Worm (Caenorhabditis elegans): ENCODE measurements around the gene C56G2.15.

- TF ChIP-seq mep-1 (tag; optimal IDR thresholded peaks at IDR 0.05) (no peak), nhr-12 (tag; optimal IDR thresholded peaks at IDR 0.05) (no peak)
These were observed 14.1 kb upstream of the C56G2.15 start, which contains the start of gene znf-622 for ce11 chrIII:6381584-6382391.
